Worm (Caenorhabditis elegans): ENCODE data around the gene pqn-51.

Gene pqn-51

ce11 chrV:5016728-5017127 is 32.7 kb upstream of the pqn-51 start:
- TF ChIP-seq aha-1 (tag) (peak; percentile 58), ceh-44 (GFP tag; IDR thresholded peaks at IDR 0.05) (no peak), nhr-237 (tag; optimal IDR thresholded peaks at IDR 0.05) (no peak), ceh-82 (tag; optimal IDR thresholded peaks at IDR 0.05) (no peak), unc-62 (GFP tag; optimal IDR thresholded peaks at IDR 0.05 in 1 of 2) (peak in 1 of 2 experiments; percentile 33), unc-62 (tag; optimal IDR thresholded peaks at IDR 0.05) (no peak), nhr-11 (tag; optimal IDR thresholded peaks at IDR 0.05) (peak; percentile 43)

ce11 chrV:5018067-5018466 is 31.3 kb upstream of the pqn-51 start:
- TF ChIP-seq daf-19 (GFP tag; conservative IDR thresholded peaks at IDR 0.05): no peak
- peak in 1 of 2 experiments; percentile 77 for TF ChIP-seq unc-62 (GFP tag; optimal IDR thresholded peaks at IDR 0.05 in 1 of 2)
- no peak for TF ChIP-seq unc-62 (tag; optimal IDR thresholded peaks at IDR 0.05)
- no peak for TF ChIP-seq Y75B8A.6 (GFP tag; IDR thresholded peaks at IDR 0.05)
- TF ChIP-seq ceh-28 (tag; optimal IDR thresholded peaks at IDR 0.05): no peak
- no peak for TF ChIP-seq daf-16 (GFP tag; optimal IDR thresholded peaks at IDR 0.05)
- TF ChIP-seq daf-16 (tag; optimal IDR thresholded peaks at IDR 0.05): peak; percentile 73
- TF ChIP-seq nhr-28 (tag; optimal IDR thresholded peaks at IDR 0.05): peak; percentile 96
- TF ChIP-seq dve-1 (tag; optimal IDR thresholded peaks at IDR 0.05; ENCODE audit: insufficient read depth): peak; percentile 76
- TF ChIP-seq nhr-102 (tag; optimal IDR thresholded peaks at IDR 0.05): peak; percentile 73
- peak; percentile 91 for TF ChIP-seq php-3 (GFP tag; IDR thresholded peaks at IDR 0.05)
- TF ChIP-seq egl-43 (GFP tag; IDR thresholded peaks at IDR 0.05): no peak
- TF ChIP-seq dmd-6 (GFP tag; IDR thresholded peaks at IDR 0.05): peak; percentile 62
- no peak for TF ChIP-seq dpl-1 (GFP tag; optimal IDR thresholded peaks at IDR 0.05)
- TF ChIP-seq madf-9 (GFP tag; conservative IDR thresholded peaks at IDR 0.05): no peak
- TF ChIP-seq Y5F2A.4 (GFP tag; optimal IDR thresholded peaks at IDR 0.05): no peak
- TF ChIP-seq hlh-11 (tag; optimal IDR thresholded peaks at IDR 0.05): peak; percentile 62
- peak; percentile 44; the same call in 1 of the 2 replicates for TF ChIP-seq lin-1 (GFP tag; IDR thresholded peaks at IDR 0.05)
- peak; percentile 33 for TF ChIP-seq pqm-1 (tag; optimal IDR thresholded peaks at IDR 0.05)

ce11 chrV:5018810-5019274 is 30.6 kb upstream of the pqn-51 start, which contains the start of gene srr-4:
TSS of gene srr-4 (plus strand) at chrV:5019224.
- peak; percentile 46; the same call in 1 of the 2 replicates for TF ChIP-seq dmd-6 (GFP tag; IDR thresholded peaks at IDR 0.05)
- no peak for TF ChIP-seq nhr-25 (tag; optimal IDR thresholded peaks at IDR 0.05; ENCODE audit: borderline replicate concordance, insufficient read depth)
- TF ChIP-seq nhr-28 (tag; optimal IDR thresholded peaks at IDR 0.05): peak; percentile 61
- peak in 1 of 2 experiments; percentile 97 for TF ChIP-seq unc-62 (GFP tag; optimal IDR thresholded peaks at IDR 0.05 in 1 of 2)
- TF ChIP-seq unc-62 (tag; optimal IDR thresholded peaks at IDR 0.05): no peak

- TF ChIP-seq hlh-11 (tag; optimal IDR thresholded peaks at IDR 0.05) (peak; percentile 10), daf-19 (GFP tag; conservative IDR thresholded peaks at IDR 0.05) (no peak), F37D6.2 (tag; optimal IDR thresholded peaks at IDR 0.05) (no peak)
Observed at ce11 chrV:5023355-5023754, 26.1 kb upstream of the pqn-51 start.

- TF ChIP-seq Y48G9A.11 (GFP tag; IDR thresholded peaks at IDR 0.05) (no peak), dve-1 (tag; optimal IDR thresholded peaks at IDR 0.05; ENCODE audit: insufficient read depth) (peak; percentile 18), jun-1 (tag; optimal IDR thresholded peaks at IDR 0.05) (no peak), egl-43 (GFP tag; IDR thresholded peaks at IDR 0.05) (no peak), zip-11 (GFP tag; IDR thresholded peaks at IDR 0.05) (no peak), nhr-42 (GFP tag; IDR thresholded peaks at IDR 0.05) (no peak), ceh-44 (GFP tag; IDR thresholded peaks at IDR 0.05) (no peak), Y5F2A.4 (GFP tag; optimal IDR thresholded peaks at IDR 0.05) (no peak), lsy-2 (tag; optimal IDR thresholded peaks at IDR 0.05) (no peak), nhr-77 (tag; optimal IDR thresholded peaks at IDR 0.05) (no peak), egl-27 (tag; optimal IDR thresholded peaks at IDR 0.05) (no peak), unc-39 (tag; optimal IDR thresholded peaks at IDR 0.05) (no peak), hlh-30 (tag; optimal IDR thresholded peaks at IDR 0.05; ENCODE audit: insufficient read depth) (peak; percentile 17), ceh-62 (tag; optimal IDR thresholded peaks at IDR 0.05) (no peak), nhr-25 (tag; optimal IDR thresholded peaks at IDR 0.05; ENCODE audit: borderline replicate concordance, insufficient read depth) (no peak), nhr-48 (tag; optimal IDR thresholded peaks at IDR 0.05) (peak; percentile 39), php-3 (GFP tag; IDR thresholded peaks at IDR 0.05) (0 out of 2 replicates have a peak, but pooled peaks have one; percentile 24), hlh-11 (tag; optimal IDR thresholded peaks at IDR 0.05) (peak; percentile 70), ZK337.2 (GFP tag; IDR thresholded peaks at IDR 0.05) (no peak), mep-1 (tag; optimal IDR thresholded peaks at IDR 0.05) (no peak), zfp-2 (tag; optimal IDR thresholded peaks at IDR 0.05) (no peak), zfp-3 (GFP tag; conservative IDR thresholded peaks at IDR 0.05) (no peak), madf-9 (GFP tag; conservative IDR thresholded peaks at IDR 0.05) (no peak), ceh-32 (tag; optimal IDR thresholded peaks at IDR 0.05; ENCODE audit: poor library complexity) (no peak)
Observed at ce11 chrV:5026438-5026837, 23.0 kb upstream of the pqn-51 start.
